Fruit fly (Drosophila melanogaster) whole organism, adult: Measurements from ENCODE around the gene Ripalpha.

Source experiments
- CG33017 ChIP-seq: fragments of 200-800 bp; sonication (Bioruptor generic); optimal IDR thresholded peaks from 2 replicates; lab custom pipeline; 2018; ENCODE audit warnings: missing biosample characterization, mild to moderate bottlenecking, missing genetic modification characterization, moderate library complexity
- CG5204 ChIP-seq: fragments of 200-800 bp; sonication (Bioruptor generic); optimal IDR thresholded peaks from 2 replicates; lab custom pipeline; 2016; ENCODE audit warnings: missing biosample characterization, missing genetic modification characterization
- CG7101 ChIP-seq: fragments of 200-800 bp; sonication (Bioruptor generic); optimal IDR thresholded peaks from 2 replicates; lab custom pipeline; 2018; ENCODE audit warnings: missing biosample characterization, mild to moderate bottlenecking, missing genetic modification characterization, moderate library complexity
- Hr96 ChIP-seq: fragments of 200-800 bp; sonication (Bioruptor generic); optimal IDR thresholded peaks from 2 replicates; lab custom pipeline; 2016; ENCODE audit warnings: missing biosample characterization, missing genetic modification characterization
- Mnt ChIP-seq: fragments of 200-800 bp; sonication (Bioruptor generic); optimal IDR thresholded peaks from 2 replicates; lab custom pipeline; 2016; ENCODE audit warnings: missing biosample characterization, mild to moderate bottlenecking, missing genetic modification characterization
- kay ChIP-seq: fragments of 200-800 bp; sonication (Bioruptor generic); peaks from one replicate; lab custom pipeline; 2016; ENCODE audit warnings: missing biosample characterization, missing genetic modification characterization, borderline replicate concordance
- pad ChIP-seq: fragments of 200-800 bp; sonication (Bioruptor generic); optimal IDR thresholded peaks from 3 replicates; lab custom pipeline; 2017; ENCODE audit warnings: missing biosample characterization, missing genetic modification characterization, mild to moderate bottlenecking, moderate library complexity, missing genetic modification reagents

DNA sequence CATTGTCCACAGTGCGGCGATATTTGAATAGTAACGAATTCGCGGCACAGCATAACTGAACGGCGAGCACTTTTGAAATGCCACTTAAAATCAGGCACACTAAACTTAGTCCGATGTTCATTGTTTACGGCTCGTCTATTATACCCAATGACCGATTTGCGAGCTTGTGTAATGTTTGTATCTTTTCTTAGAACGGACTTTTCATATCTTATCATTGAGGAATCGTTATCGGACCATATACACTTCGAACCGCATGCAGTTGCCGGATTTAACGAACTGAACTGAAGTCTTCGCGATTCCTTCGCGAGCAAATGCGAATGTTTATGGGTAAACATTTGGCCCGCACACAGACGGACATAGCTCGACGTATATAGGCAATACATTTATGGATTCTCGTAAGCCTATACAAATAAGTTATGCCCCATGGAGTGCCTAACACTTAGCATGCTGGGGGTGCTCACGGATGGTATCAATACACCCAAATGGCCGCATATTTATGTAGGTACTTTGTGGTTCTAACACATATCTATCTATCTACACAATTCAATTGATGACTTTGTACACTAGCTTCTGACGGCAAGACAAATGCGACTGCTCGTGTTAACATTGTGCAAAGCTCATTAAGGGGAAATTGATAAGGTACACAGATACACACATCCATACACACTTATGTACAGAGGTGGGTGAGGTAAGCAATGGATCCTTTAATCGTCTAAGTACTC is 37.1 kb upstream of the Ripalpha start, which contains the start of gene mthl15:
- TF ChIP-seq pad (GFP tag; lab: Kevin White, UChicago): peak; percentile 80
- no peak for TF ChIP-seq Mnt (GFP tag; lab: Kevin White, UChicago)
- no peak for TF ChIP-seq CG7101
- TF ChIP-seq CG5204 (GFP tag; lab: Kevin White, UChicago): no peak
- no peak for TF ChIP-seq kay (GFP tag; lab: Kevin White, UChicago)
- TF ChIP-seq CG33017 (tag; lab: Kevin White, UChicago): no peak
- TF ChIP-seq Hr96 (GFP tag; lab: Kevin White, UChicago): no peak
